Worm (Caenorhabditis elegans): ENCODE results near the gene glo-3.
A peak's percentile ranks its signal among the peaks of the same experiment; 100 is the strongest.

Gene glo-3

DNA sequence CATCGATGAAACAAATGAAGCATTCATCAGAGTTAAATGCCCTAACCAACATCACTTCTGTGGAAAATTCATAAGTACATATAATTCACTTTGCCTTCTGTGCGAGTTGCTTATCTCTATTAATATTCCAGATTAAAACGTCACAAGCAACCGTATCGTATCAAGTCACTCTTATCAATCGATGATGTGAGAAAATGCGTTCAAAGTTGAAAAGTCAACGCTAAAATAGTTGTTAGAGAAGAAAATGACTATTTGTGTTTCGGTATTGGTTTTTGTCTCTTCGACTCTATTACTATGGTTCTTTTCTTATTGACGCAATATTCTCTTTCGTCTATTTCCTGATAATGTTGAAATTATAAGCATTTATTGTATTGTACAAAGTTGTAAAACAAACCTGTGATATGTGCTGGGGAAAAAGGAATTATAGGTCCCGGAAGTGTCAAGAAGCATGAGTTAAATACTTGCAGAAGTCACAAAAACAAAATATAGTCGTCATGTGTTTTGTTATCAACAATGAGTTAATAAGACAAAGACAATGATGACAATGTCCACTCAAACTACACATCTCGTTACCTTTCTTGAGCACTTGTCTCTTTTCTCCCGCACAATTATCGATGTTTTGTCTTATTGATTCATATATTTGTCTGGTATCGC, 1.2 kb upstream of the glo-3 start:
- peak; percentile 35 for TF ChIP-seq unc-62 (GFP tag; optimal IDR thresholded peaks at IDR 0.05)
- TF ChIP-seq ZK185.1 (tag; optimal IDR thresholded peaks at IDR 0.05; ENCODE audit: poor library complexity, severe bottlenecking): peak; percentile 1
- TF ChIP-seq F55B11.4 (tag; optimal IDR thresholded peaks at IDR 0.05; ENCODE audit: borderline replicate concordance, insufficient read depth): no peak
- TF ChIP-seq nhr-80 (tag; optimal IDR thresholded peaks at IDR 0.05): peak; percentile 53
- TF ChIP-seq egl-18 (GFP tag; IDR thresholded peaks at IDR 0.05): no peak
- TF ChIP-seq cebp-1 (GFP tag; IDR thresholded peaks at IDR 0.05): no peak
- TF ChIP-seq cebp-1 (tag; optimal IDR thresholded peaks at IDR 0.05): peak; percentile 16
- no peak for TF ChIP-seq F57A8.1 (GFP tag; optimal IDR thresholded peaks at IDR 0.05)
- no peak for TF ChIP-seq nhr-179 (tag; optimal IDR thresholded peaks at IDR 0.05)

DNA sequence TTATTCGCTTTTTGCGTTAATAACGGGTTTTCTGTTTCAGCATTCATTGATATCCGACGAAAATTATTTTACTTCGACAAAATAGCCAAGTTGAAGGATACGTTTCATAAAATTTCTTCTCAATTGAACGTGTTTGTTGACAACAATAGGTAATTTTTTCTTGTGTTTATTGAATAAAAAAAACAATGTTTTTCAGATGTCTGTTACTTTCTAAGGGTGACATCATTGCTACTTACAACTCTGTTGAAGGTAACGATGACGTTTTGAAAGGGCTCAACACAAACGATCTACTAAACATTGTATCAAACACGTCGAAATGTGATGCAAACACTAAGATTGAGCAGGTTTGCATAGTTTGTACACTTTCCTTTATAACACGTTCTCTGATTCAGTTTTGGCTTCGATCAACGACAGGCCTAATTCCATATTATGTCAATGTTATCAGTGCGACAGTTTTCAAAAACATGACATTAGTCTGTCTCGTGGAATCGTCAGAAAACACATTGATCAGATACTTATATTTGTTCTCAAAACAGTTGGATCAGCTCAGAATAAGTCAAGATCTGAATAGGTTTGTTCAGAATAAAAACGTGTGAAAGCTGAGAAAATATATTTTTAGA, 1.2 kb downstream of the glo-3 start:
- peak; percentile 62 for TF ChIP-seq nhr-80 (tag; optimal IDR thresholded peaks at IDR 0.05)
- TF ChIP-seq efl-1 (GFP tag; optimal IDR thresholded peaks at IDR 0.05): no peak
- no peak for TF ChIP-seq nfyb-1 (GFP tag; IDR thresholded peaks at IDR 0.05)

DNA sequence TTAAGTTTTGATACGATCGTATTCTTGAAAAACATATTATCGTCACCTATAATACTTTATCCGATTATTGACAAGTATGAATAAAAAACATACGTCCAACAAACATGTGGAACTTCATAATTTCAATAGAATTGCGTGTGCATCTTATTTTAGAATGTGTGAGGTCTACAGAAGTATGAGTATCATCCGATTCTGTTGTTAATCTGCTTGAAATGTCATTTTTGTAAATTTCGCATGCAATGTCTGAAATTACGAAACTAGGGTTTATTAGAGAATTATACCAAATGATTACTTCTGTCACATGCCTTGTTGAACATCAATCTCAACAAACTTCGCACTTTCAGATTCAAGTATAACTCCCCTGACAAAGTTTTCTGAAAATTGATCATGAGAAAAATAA, 8.3 kb downstream of the glo-3 start:
- no peak for TF ChIP-seq dox-1 (GFP tag; IDR thresholded peaks at IDR 0.05)
- no peak for TF ChIP-seq ztf-25 (GFP tag; IDR thresholded peaks at IDR 0.05)
- TF ChIP-seq F39B2.1 (GFP tag; IDR thresholded peaks at IDR 0.05): no peak
- TF ChIP-seq B0336.3 (GFP tag; IDR thresholded peaks at IDR 0.05): no peak
- TF ChIP-seq bed-2 (GFP tag; IDR thresholded peaks at IDR 0.05): no peak
- TF ChIP-seq F52B5.7 (tag; optimal IDR thresholded peaks at IDR 0.05): no peak
- no peak for TF ChIP-seq Y53G8AR.9 (GFP tag; conservative IDR thresholded peaks at IDR 0.05)
- TF ChIP-seq hlh-26 (GFP tag; conservative IDR thresholded peaks at IDR 0.05): no peak
- no peak for TF ChIP-seq F49E8.2 (tag; optimal IDR thresholded peaks at IDR 0.05; ENCODE audit: insufficient read depth)
- no peak for TF ChIP-seq snpc-3.4 (tag; optimal IDR thresholded peaks at IDR 0.05)
- no peak for TF ChIP-seq unc-62 (GFP tag; optimal IDR thresholded peaks at IDR 0.05)
- TF ChIP-seq egl-18 (GFP tag; IDR thresholded peaks at IDR 0.05): no peak
- TF ChIP-seq sptf-2 (GFP tag; optimal IDR thresholded peaks at IDR 0.05): no peak
- TF ChIP-seq nhr-27 (tag; optimal IDR thresholded peaks at IDR 0.05): no peak
- TF ChIP-seq atf-7 (tag; optimal IDR thresholded peaks at IDR 0.05): no peak
- TF ChIP-seq ama-1 (optimal IDR thresholded peaks at IDR 0.05): no peak
- no peak for TF ChIP-seq ama-1 (GFP tag; optimal IDR thresholded peaks at IDR 0.05)
- no peak for TF ChIP-seq die-1 (tag; optimal IDR thresholded peaks at IDR 0.05)
- no peak for TF ChIP-seq nfya-2 (GFP tag; IDR thresholded peaks at IDR 0.05)

DNA sequence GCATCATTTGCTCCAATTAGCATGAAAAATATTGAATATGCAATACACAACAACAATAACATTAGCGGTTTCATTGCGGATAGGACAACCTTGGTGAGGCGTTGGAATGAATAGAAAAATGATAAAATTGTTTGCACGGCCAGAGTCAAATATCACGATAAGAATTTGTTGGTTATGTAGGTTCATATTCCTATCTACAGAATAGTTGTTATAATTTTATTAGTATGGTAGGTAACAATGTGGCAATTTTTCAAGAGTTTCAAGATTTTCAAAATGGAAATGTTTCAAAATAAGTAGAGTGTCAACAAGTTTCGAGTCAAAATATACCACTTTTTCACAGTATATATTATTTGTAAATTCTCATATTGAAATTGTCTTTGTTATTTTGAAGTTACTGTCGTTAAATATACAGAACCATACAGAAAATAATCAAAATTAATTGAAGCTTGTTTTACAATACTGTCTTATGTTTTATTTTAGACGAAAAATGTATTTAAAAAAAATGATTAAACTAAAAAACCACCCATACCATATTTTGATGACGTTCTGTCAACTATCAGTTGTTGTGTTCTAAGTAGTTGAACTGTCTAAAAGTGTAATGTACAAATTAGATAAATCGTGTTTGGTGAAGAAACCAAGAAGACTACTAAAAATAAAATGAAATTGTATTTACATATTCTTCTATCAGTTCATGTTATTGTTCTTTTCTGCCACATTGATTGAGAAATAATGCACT, 9.0 kb downstream of the glo-3 start, which contains the start of the genes F59F5.3 and F59F5.4:
Gene F59F5.3 (minus strand): TSS at position 101 of the 736 bp plus-strand sequence.
Gene F59F5.4 (plus strand): TSS at position 686 of the 736 bp plus-strand sequence.
- TF ChIP-seq nhr-179 (tag; optimal IDR thresholded peaks at IDR 0.05) (no peak), ceh-100 (GFP tag; IDR thresholded peaks at IDR 0.05) (no peak), F49E8.2 (tag; optimal IDR thresholded peaks at IDR 0.05; ENCODE audit: insufficient read depth) (no peak), dpff-1 (tag; optimal IDR thresholded peaks at IDR 0.05) (no peak), hmg-1.2 (GFP tag; IDR thresholded peaks at IDR 0.05) (no peak), nfyb-1 (GFP tag; IDR thresholded peaks at IDR 0.05) (no peak), lin-35 (GFP tag; optimal IDR thresholded peaks at IDR 0.05) (no peak), nhr-80 (tag; optimal IDR thresholded peaks at IDR 0.05) (no peak), nhr-27 (tag; optimal IDR thresholded peaks at IDR 0.05) (no peak), tbp1 (GFP tag; optimal IDR thresholded peaks at IDR 0.05) (no peak)
